Fruit fly (Drosophila melanogaster) whole organism, embryonic: Measurements from ENCODE around the gene CG17801.
A peak's percentile ranks its signal among the peaks of the same experiment; 100 is the strongest.

Source experiments
- B-H1 ChIP-seq: fragments of 200-800 bp; sonication (Bioruptor generic); IDR thresholded peaks from 3 replicates; pipeline ENCODE4 v1.3.6; 2022; ENCODE audit warnings: missing biosample characterization, missing genetic modification characterization
- CG10209 ChIP-seq: fragments of 200-800 bp; sonication (Bioruptor generic); optimal IDR thresholded peaks from 3 replicates; lab custom pipeline; 2017; ENCODE audit warnings: missing biosample characterization, mild to moderate bottlenecking, missing genetic modification characterization, missing genetic modification reagents
- CG10462 ChIP-seq: fragments of 200-800 bp; sonication (Bioruptor generic); optimal IDR thresholded peaks from 2 replicates; lab custom pipeline; 2016; ENCODE audit warnings: missing biosample characterization, missing genetic modification characterization
- CG11456 ChIP-seq: fragments of 200-800 bp; sonication (Bioruptor generic); IDR thresholded peaks from 3 replicates; pipeline ENCODE4 v1.3.6; 2022; ENCODE audit warnings: missing biosample characterization, missing genetic modification characterization
- CG11504 ChIP-seq: fragments of 200-800 bp; sonication (Bioruptor generic); optimal IDR thresholded peaks from 3 replicates; lab custom pipeline; 2019; ENCODE audit warnings: missing biosample characterization, mild to moderate bottlenecking, missing genetic modification characterization, moderate library complexity
- CG13123 ChIP-seq: fragments of 200-800 bp; sonication (Bioruptor generic); optimal IDR thresholded peaks from 2 replicates; lab custom pipeline; 2016; ENCODE audit warnings: missing biosample characterization, missing genetic modification characterization
- CG13287 ChIP-seq: fragments of 200-800 bp; sonication (Bioruptor generic); IDR thresholded peaks from 2 replicates; pipeline ENCODE4 v1.3.6; 2022; ENCODE audit warnings: missing biosample characterization, missing genetic modification characterization; ENCODE audit not compliant: partially characterized antibody
- CG13775 ChIP-seq: fragments of 200-800 bp; sonication (Bioruptor generic); optimal IDR thresholded peaks from 3 replicates; lab custom pipeline; 2017; ENCODE audit warnings: missing biosample characterization, mild to moderate bottlenecking, missing genetic modification characterization
- CG14050 ChIP-seq: fragments of 200-800 bp; sonication (Bioruptor generic); IDR thresholded peaks from 3 replicates; pipeline ENCODE4 v1.3.6; 2022; ENCODE audit warnings: missing biosample characterization, missing genetic modification characterization
- CG14965 ChIP-seq: fragments of 200-800 bp; sonication (Bioruptor generic); optimal IDR thresholded peaks from 2 replicates; lab custom pipeline; 2016; ENCODE audit warnings: missing biosample characterization, missing genetic modification characterization, borderline replicate concordance
- CG15269 ChIP-seq: fragments of 200-800 bp; sonication (Bioruptor generic); optimal IDR thresholded peaks from 2 replicates; lab custom pipeline; 2018; ENCODE audit warnings: missing biosample characterization, mild to moderate bottlenecking, missing genetic modification characterization, moderate library complexity
- CG1602 ChIP-seq: fragments of 200-800 bp; sonication (Bioruptor generic); optimal IDR thresholded peaks from 3 replicates; lab custom pipeline; 2016; ENCODE audit warnings: missing biosample characterization, missing genetic modification characterization
- CG1647 ChIP-seq: fragments of 200-800 bp; sonication (Bioruptor generic); optimal IDR thresholded peaks from 3 replicates; lab custom pipeline; 2016; ENCODE audit warnings: missing biosample characterization, missing genetic modification characterization
- CG18262 ChIP-seq: fragments of 200-800 bp; optimal IDR thresholded peaks from 3 replicates; lab custom pipeline; 2019; ENCODE audit warnings: missing biosample characterization, mild to moderate bottlenecking, missing genetic modification characterization, moderate library complexity
- CG31441 ChIP-seq: fragments of 200-800 bp; sonication (Bioruptor generic); IDR thresholded peaks from 2 replicates; pipeline ENCODE4 v1.3.6; 2022; ENCODE audit warnings: missing biosample characterization, missing genetic modification characterization
- CG32767 ChIP-seq: fragments of 200-800 bp; sonication (Bioruptor generic); IDR thresholded peaks from 2 replicates; pipeline ENCODE4 v1.3.6; 2022; ENCODE audit warnings: missing biosample characterization, missing genetic modification characterization
- CG34376 ChIP-seq: fragments of 200-800 bp; sonication (Bioruptor generic); optimal IDR thresholded peaks from 2 replicates; lab custom pipeline; 2018; ENCODE audit warnings: missing biosample characterization, mild to moderate bottlenecking, missing genetic modification characterization
- CG3726 ChIP-seq: fragments of 200-800 bp; sonication (Bioruptor generic); IDR thresholded peaks from 3 replicates; pipeline ENCODE4, ENCODE4 v1.3.6; 2022; ENCODE audit warnings: missing biosample characterization, missing genetic modification characterization
- CG42726 ChIP-seq: fragments of 200-800 bp; sonication (Bioruptor generic); IDR thresholded peaks from 2 replicates; pipeline ENCODE4 v1.3.6; 2022; ENCODE audit warnings: missing biosample characterization, missing genetic modification characterization; ENCODE audit not compliant: partially characterized antibody
- CG4617 ChIP-seq: fragments of 200-800 bp; sonication (Bioruptor generic); optimal IDR thresholded peaks from 3 replicates; lab custom pipeline; 2016; ENCODE audit warnings: missing biosample characterization, missing genetic modification characterization, borderline replicate concordance
- CG6791 ChIP-seq: fragments of 200-800 bp; sonication (Bioruptor generic); IDR thresholded peaks from 3 replicates; pipeline ENCODE4 v1.3.6; 2022; ENCODE audit warnings: missing biosample characterization, missing genetic modification characterization; ENCODE audit not compliant: partially characterized antibody
- CG7372 ChIP-seq: fragments of 200-800 bp; sonication (Bioruptor generic); IDR thresholded peaks from 2 replicates; pipeline ENCODE4 v1.3.6; 2022; ENCODE audit warnings: missing biosample characterization, missing genetic modification characterization
- Dad ChIP-seq: fragments of 200-800 bp; sonication (Bioruptor generic); optimal IDR thresholded peaks from 3 replicates; lab custom pipeline; 2016; ENCODE audit warnings: missing biosample characterization, missing genetic modification characterization
- Dbx ChIP-seq: fragments of 200-800 bp; sonication (Bioruptor generic); IDR thresholded peaks from 3 replicates; pipeline ENCODE4 v1.3.6; 2022; ENCODE audit warnings: missing biosample characterization, missing genetic modification characterization
- Dip3 ChIP-seq: fragments of 200-800 bp; sonication (Bioruptor generic); optimal IDR thresholded peaks from 3 replicates; lab custom pipeline; 2016; ENCODE audit warnings: missing biosample characterization, missing genetic modification characterization
- Doc3 ChIP-seq: fragments of 200-800 bp; sonication (Bioruptor generic); IDR thresholded peaks from 3 replicates; pipeline ENCODE4 v1.3.6; 2022; ENCODE audit warnings: missing biosample characterization, missing genetic modification characterization; ENCODE audit not compliant: partially characterized antibody
- Dref ChIP-seq: fragments of 200-800 bp; sonication (Bioruptor generic); IDR thresholded peaks from 2 replicates; pipeline ENCODE4 v1.3.6; 2022; ENCODE audit warnings: missing biosample characterization, missing genetic modification characterization
- HHEX ChIP-seq: fragments of 200-800 bp; sonication (Bioruptor generic); optimal IDR thresholded peaks from 3 replicates; lab custom pipeline; 2017; ENCODE audit warnings: missing biosample characterization, mild to moderate bottlenecking, missing genetic modification characterization, missing genetic modification reagents
- Lhr ChIP-seq: fragments of 200-800 bp; sonication (Bioruptor generic); optimal IDR thresholded peaks from 3 replicates; lab custom pipeline; 2017; ENCODE audit warnings: mild to moderate bottlenecking, missing biosample characterization, missing genetic modification reagents, missing genetic modification characterization
- MBD-R2 ChIP-seq: fragments of 200-800 bp; sonication (Bioruptor generic); IDR thresholded peaks from 2 replicates; pipeline ENCODE4 v1.3.6; 2022; ENCODE audit warnings: missing biosample characterization, missing genetic modification characterization
- Scr ChIP-seq: fragments of 200-800 bp; sonication (Bioruptor generic); IDR thresholded peaks from 2 replicates; pipeline ENCODE4 v1.3.6; 2022; ENCODE audit warnings: missing biosample characterization, missing genetic modification characterization; ENCODE audit not compliant: partially characterized antibody
- Sox102F ChIP-seq: fragments of 200-800 bp; sonication (Bioruptor generic); optimal IDR thresholded peaks from 2 replicates; lab custom pipeline; 2018; ENCODE audit warnings: missing biosample characterization, mild to moderate bottlenecking, missing genetic modification characterization, moderate library complexity
- chm ChIP-seq: fragments of 200-800 bp; sonication (Bioruptor generic); IDR thresholded peaks from 2 replicates; pipeline ENCODE4 v1.3.6; 2022; ENCODE audit warnings: missing biosample characterization, missing genetic modification characterization
- da ChIP-seq: fragments of 200-800 bp; sonication (Bioruptor generic); optimal IDR thresholded peaks from 2 replicates; lab custom pipeline; 2016; ENCODE audit warnings: missing biosample characterization, missing genetic modification characterization
- emc ChIP-seq: fragments of 200-800 bp; sonication (Bioruptor generic); optimal IDR thresholded peaks from 2 replicates; lab custom pipeline; 2016; ENCODE audit warnings: missing biosample characterization, missing genetic modification characterization
- en ChIP-seq: fragments of 200-800 bp; sonication (Bioruptor generic); optimal IDR thresholded peaks from 2 replicates; lab custom pipeline; 2016; ENCODE audit warnings: missing biosample characterization, missing genetic modification characterization
- fru ChIP-seq: fragments of >200 bp; optimal IDR thresholded peaks from 2 replicates; lab custom pipeline; 2017
- gsb-n ChIP-seq: fragments of 200-800 bp; sonication (Bioruptor generic); optimal IDR thresholded peaks from 3 replicates; lab custom pipeline; 2018; ENCODE audit warnings: missing biosample characterization, mild to moderate bottlenecking, missing genetic modification characterization
- ham ChIP-seq: fragments of 200-800 bp; sonication (Bioruptor generic); IDR thresholded peaks from 2 replicates; pipeline ENCODE4 v1.3.6; 2022; ENCODE audit warnings: missing biosample characterization, missing genetic modification characterization
- inv ChIP-seq: fragments of 200-800 bp; sonication (Bioruptor generic); IDR thresholded peaks from 2 replicates; pipeline ENCODE4 v1.3.6; 2022; ENCODE audit warnings: missing biosample characterization, missing genetic modification characterization; ENCODE audit not compliant: partially characterized antibody
- nerfin-2 ChIP-seq: fragments of 200-800 bp; sonication (Bioruptor generic); IDR thresholded peaks from 2 replicates; pipeline ENCODE4 v1.3.6; 2022; ENCODE audit warnings: missing biosample characterization, missing genetic modification characterization; ENCODE audit not compliant: partially characterized antibody
- odd ChIP-seq: fragments of 200-800 bp; sonication (Bioruptor generic); optimal IDR thresholded peaks from 2 replicates; lab custom pipeline; 2017; ENCODE audit warnings: missing biosample characterization, mild to moderate bottlenecking, missing genetic modification characterization
- pho ChIP-seq: fragments of 200-800 bp; sonication (Bioruptor generic); optimal IDR thresholded peaks from 2 replicates; lab custom pipeline; 2016; ENCODE audit warnings: missing biosample characterization, missing genetic modification characterization
- prd ChIP-seq, 3 experiments: fragments of >200 bp in 2 of 3; fragments of 200-800 bp in 1 of 3; sonication (Bioruptor generic) in 1 of 3; optimal IDR thresholded peaks in 2 of 3; IDR thresholded peaks in 1 of 3; 2 replicates in 2 of 3; 3 replicates in 1 of 3; pipeline versions ENCODE4 v1.3.6 to Lab custom; 2017 to 2022; ENCODE audit warnings: missing biosample characterization in 1 of 3, missing genetic modification characterization in 1 of 3
- ranshi ChIP-seq: fragments of 200-800 bp; sonication (Bioruptor generic); IDR thresholded peaks from 2 replicates; pipeline ENCODE4 v1.3.6; 2022; ENCODE audit warnings: missing biosample characterization, missing genetic modification characterization
- tll ChIP-seq, 2 experiments: fragments of 200-800 bp in 1 of 2; fragments of >200 bp in 1 of 2; sonication (Bioruptor generic) in 1 of 2; optimal IDR thresholded peaks; 2 replicates each; lab custom pipeline; 2017 to 2019; ENCODE audit warnings: missing biosample characterization in 2 of 2, missing genetic modification characterization in 2 of 2, mild to moderate bottlenecking in 1 of 2, moderate library complexity in 1 of 2
- tup ChIP-seq: fragments of 200-800 bp; sonication (Bioruptor generic); optimal IDR thresholded peaks from 2 replicates; lab custom pipeline; 2016; ENCODE audit warnings: missing biosample characterization, mild to moderate bottlenecking, missing genetic modification characterization, moderate library complexity
- zen ChIP-seq: fragments of 200-800 bp; sonication (Bioruptor generic); optimal IDR thresholded peaks from 3 replicates; lab custom pipeline; 2018; ENCODE audit warnings: missing biosample characterization, mild to moderate bottlenecking, missing genetic modification characterization, moderate library complexity

Gene CG17801

DNA sequence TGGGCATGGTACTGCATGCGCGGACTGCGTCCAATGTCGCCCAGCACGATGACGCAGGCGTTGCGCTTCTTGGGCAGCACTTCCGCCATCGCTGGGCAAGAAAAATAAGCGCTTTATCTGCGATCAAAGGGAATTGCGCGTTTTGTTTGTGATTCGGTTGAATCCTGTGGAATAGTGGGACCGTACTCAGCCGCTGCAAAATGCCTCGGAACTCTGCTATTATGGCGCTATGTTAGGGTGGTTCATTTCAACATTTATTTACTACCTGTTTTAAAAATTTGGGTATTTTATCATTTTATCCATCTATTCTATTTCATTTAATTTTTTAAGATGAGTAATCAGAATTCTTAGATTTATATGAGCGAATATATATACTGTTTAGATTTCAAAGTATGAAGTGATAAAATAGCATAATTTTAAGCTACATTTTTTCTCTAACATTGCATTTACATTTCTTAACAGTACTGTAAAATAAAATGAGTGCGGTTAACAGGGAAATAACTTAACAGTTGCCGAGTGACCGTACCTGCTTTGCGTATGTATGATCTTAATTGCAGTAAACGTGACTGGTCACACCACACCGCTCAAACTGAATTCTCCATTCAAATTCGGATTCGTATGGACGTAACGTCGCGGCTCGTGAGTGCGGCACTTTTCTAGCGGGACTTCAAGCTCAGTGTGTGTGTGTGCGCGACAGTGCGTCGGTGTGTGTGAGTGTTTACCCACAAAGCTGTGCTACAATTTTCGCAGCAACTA is 4.2 kb upstream of the CG17801 start, which contains the start of the genes Alg1 and tinc (continued):
- no peak for TF ChIP-seq prd (optimal IDR thresholded peaks at IDR 0.05; lab: Kevin White, UChicago)
- TF ChIP-seq prd (GFP tag; IDR thresholded peaks at IDR 0.05; lab: Robert Waterston, UW): peak; percentile 56
- no peak for TF ChIP-seq ham (GFP tag; lab: Robert Waterston, UW)
- TF ChIP-seq Sox102F (GFP tag; lab: Kevin White, UChicago): peak; percentile 73
- peak; percentile 37 for TF ChIP-seq CG13123 (GFP tag; lab: Kevin White, UChicago)
- TF ChIP-seq Doc3 (GFP tag; lab: Robert Waterston, UW): no peak
- TF ChIP-seq CG11504 (tag; lab: Kevin White, UChicago): peak; percentile 79
- TF ChIP-seq CG18262 (tag; lab: Kevin White, UChicago): peak; percentile 74
- no peak for TF ChIP-seq en (GFP tag; lab: Kevin White, UChicago)
- TF ChIP-seq da (GFP tag; lab: Kevin White, UChicago): peak; percentile 1
- no peak for TF ChIP-seq CG1647 (GFP tag; lab: Kevin White, UChicago)
- no peak for TF ChIP-seq CG14965 (GFP tag; lab: Kevin White, UChicago)
- TF ChIP-seq Dad: no peak
- TF ChIP-seq ranshi (GFP tag; lab: Robert Waterston, UW): 0 out of 2 replicates have a peak, but pooled peaks have one; percentile 26
- TF ChIP-seq tup (GFP tag; lab: Kevin White, UChicago): no peak
- peak; percentile 22 for TF ChIP-seq CG34376
- TF ChIP-seq Dbx: peak; percentile 19; the same call in 1 of the 3 replicates
- TF ChIP-seq CG4617 (GFP tag; lab: Kevin White, UChicago): peak; percentile 47
- TF ChIP-seq CG1602 (GFP tag; lab: Kevin White, UChicago): peak; percentile 52
- peak; percentile 34; the same call in 1 of the 2 replicates for TF ChIP-seq CG13287
- peak; percentile 71 for TF ChIP-seq CG31441
- TF ChIP-seq CG7372 (GFP tag; lab: Robert Waterston, UW): peak; percentile 26; the same call in 1 of the 2 replicates
- TF ChIP-seq Lhr: peak; percentile 36
- peak; percentile 16 for TF ChIP-seq HHEX (GFP tag; lab: Kevin White, UChicago)
- peak; percentile 53; the same call in 1 of the 2 replicates for TF ChIP-seq MBD-R2
- TF ChIP-seq, all 482 proteins: peak for 252

DNA sequence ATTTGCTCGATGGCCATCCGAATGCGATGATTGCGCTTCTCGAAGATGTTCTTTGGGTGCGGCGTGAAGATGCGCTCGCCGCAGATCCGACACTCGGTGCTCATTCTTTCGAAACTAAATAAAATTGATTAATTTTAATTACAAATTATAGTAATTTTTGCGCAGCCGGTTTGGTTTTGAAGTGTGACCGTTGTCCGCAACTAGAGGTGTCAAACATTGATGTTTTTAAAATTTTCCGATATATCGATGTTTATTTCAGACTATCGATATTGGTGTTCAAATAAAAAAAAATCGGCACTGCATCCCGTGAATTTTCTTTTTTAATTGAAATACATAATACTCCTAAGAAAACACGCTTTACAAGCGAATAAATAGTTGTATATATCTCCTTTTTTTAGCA is 2.1 kb upstream of the CG17801 start, which contains the start of gene Odj:
Gene Odj, minus strand, starts transcription at position 209 of the 400 bp plus-strand sequence.
- TF ChIP-seq CG6791 (GFP tag; lab: Robert Waterston, UW): peak; percentile 94
- TF ChIP-seq CG42726 (GFP tag; lab: Robert Waterston, UW): peak; percentile 88
- TF ChIP-seq CG14050 (GFP tag; lab: Robert Waterston, UW): no peak
- TF ChIP-seq Scr (GFP tag; lab: Robert Waterston, UW): peak; percentile 95
- TF ChIP-seq odd: no peak
- TF ChIP-seq tll (GFP tag; optimal IDR thresholded peaks at IDR 0.05; lab: Kevin White, UChicago): no peak
- peak; percentile 89 for TF ChIP-seq inv
- no peak for TF ChIP-seq ham (GFP tag; lab: Robert Waterston, UW)
- TF ChIP-seq chm (GFP tag; lab: Robert Waterston, UW): 0 out of 2 replicates have a peak, but pooled peaks have one; percentile 33
- no peak for TF ChIP-seq Dip3
- TF ChIP-seq gsb-n (tag; lab: Kevin White, UChicago): no peak
- TF ChIP-seq zen (tag; lab: Kevin White, UChicago): peak; percentile 35
- no peak for TF ChIP-seq B-H1
- no peak for TF ChIP-seq CG15269
- no peak for TF ChIP-seq fru
- peak; percentile 89 for TF ChIP-seq Dref (GFP tag; lab: Robert Waterston, UW)
- no peak for TF ChIP-seq CG13775 (GFP tag; lab: Kevin White, UChicago)
- TF ChIP-seq CG10462 (GFP tag; lab: Kevin White, UChicago): no peak
- TF ChIP-seq emc (GFP tag; lab: Kevin White, UChicago): no peak
- no peak for TF ChIP-seq CG11456 (GFP tag; lab: Robert Waterston, UW)
- TF ChIP-seq CG32767 (GFP tag; lab: Robert Waterston, UW): no peak
- TF ChIP-seq pho (GFP tag; lab: Kevin White, UChicago): peak; percentile 4
- peak; percentile 69; the same call in 1 of the 2 replicates for TF ChIP-seq nerfin-2 (GFP tag; lab: Robert Waterston, UW)
- no peak for TF ChIP-seq CG3726
- no peak for TF ChIP-seq CG10209 (GFP tag; lab: Kevin White, UChicago)
